Worm (Caenorhabditis elegans) whole organism, dauer: Measurements from ENCODE around the gene gst-3.

Experiments used
- unc-62 ChIP-seq: sonication (generic microtip); optimal IDR thresholded peaks from 2 replicates; lab custom pipeline; 2017; ENCODE audit warnings: missing biosample characterization, missing genetic modification reagents, missing genetic modification characterization

The gst-3 gene

DNA sequence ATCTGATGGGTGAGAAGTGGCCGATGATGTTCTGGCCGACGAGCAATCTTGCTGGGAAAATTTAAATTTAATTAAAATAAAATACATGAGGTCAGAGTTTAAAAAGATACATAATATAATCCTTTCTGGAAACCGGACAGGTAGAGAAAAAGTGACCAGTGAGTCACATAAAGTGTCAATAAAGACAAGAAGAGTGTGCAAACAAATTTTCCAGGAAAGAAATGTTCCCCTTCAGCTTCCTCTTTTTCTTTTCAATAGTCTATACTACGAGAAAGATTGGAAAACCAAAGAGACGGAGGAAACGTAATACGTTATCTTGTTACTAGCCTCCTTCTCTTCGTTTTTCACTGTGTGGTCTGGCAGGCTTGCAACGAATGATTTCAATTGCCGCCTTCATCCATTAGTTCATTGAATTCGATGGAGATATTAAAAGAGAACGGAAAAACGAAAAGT, 10.5 kb upstream of the gst-3 start, which contains the start of gene tsp-12:
Gene tsp-12, minus strand, starts transcription at position 51 of the 453 bp plus-strand sequence.
- no peak for TF ChIP-seq unc-62

DNA sequence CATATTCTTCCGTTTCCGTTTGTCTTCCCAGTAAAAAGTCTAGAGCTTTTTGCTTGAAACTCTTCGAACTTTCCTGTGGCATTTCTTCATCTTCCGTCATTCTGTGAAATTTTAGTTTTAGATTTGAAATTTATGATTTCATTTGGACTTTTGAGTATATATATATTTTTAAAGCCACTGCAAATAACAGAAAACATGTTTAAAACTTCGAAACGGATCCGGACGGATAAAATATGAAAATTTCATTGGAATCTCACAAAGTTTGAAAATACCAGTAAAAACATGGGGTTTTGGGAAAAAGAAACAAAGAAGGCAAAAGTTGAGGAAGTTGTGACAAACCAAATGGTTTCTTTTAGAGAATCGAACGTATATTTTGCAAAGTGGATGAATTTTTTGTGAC, 8.9 kb upstream of the gst-3 start, which contains the start of gene pigs-1:
Gene pigs-1, minus strand, starts transcription at position 101 of the 400 bp plus-strand sequence.
- no peak for TF ChIP-seq unc-62

DNA sequence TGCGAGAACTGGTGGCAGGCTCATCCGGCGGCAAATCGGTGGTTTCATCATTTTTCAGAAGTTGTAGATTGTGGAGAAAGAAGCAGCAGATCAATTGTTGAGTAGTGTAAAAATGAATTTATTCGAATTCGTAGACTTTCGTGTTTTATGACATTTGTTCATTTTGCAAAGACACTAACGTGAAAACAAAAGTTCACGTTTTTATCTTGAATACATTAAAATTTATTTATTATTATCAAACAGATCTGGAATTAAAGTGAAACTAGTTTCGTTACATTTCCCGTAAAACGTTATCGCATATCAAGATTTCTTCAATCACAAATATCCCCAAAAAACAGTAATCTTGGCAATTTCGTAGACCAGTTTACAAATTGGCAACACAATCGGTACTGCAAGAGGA, 6.8 kb upstream of the gst-3 start, which contains the start of gene T14G10.8:
Gene T14G10.8, minus strand, starts transcription at position 101 of the 400 bp plus-strand sequence.
- no peak for TF ChIP-seq unc-62

DNA sequence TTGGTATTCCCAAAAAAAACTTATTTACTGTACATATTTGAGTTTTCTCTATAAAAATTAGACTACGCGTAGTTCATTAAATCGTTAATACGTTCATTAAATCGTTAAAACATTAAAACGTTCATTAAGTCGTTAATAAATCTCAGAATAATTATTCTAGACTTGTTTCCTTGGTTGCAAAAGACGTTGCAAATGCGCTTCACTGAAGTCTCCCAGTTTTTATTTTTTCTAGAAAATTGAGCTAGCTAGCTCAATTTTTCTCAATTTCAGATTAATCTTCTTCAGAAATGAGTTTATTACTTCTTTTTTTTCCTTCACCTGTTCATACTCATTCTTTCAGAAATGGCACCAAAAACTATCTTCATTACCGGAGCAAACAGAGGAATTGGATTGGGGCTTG, 4.9 kb upstream of the gst-3 start:
- no peak for TF ChIP-seq unc-62

DNA sequence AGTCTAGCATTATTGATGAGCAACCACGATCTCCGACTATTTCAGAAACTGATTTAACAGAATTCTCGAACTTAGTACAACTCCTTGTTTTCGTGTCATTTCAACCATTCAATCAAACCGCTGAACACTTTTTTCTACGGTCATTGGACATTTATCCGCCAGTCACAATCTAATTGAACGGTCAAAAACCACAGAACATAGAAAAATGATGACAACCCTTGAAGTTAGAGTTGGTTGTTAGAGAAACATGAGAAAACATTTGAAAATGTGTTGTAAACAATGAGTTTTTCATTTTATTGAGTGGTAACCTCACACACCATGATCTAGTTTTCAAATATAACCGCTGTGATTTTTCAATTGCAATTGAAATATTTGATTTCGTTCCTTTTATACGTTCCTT, 4.4 kb upstream of the gst-3 start:
- no peak for TF ChIP-seq unc-62

DNA sequence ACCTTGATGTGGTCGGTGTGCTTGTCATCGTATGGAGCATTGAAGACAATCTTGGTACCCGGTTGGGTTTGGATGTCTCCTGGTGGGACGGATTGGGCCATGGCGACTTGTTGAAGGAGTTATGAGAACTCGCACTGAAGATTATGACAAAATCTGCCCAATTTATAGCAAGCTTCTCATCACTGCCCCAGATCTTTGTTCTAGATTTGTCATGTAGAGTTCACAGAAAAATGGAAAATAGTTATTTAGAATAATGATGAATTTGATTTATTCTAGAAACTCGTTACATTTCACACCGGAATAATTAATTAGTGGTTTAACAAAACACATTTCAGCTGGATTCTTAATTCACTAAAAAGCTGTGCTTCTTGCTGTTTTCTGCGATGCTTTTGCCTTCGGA, 3.6 kb upstream of the gst-3 start, which contains the start of gene msp-38:
Gene msp-38, minus strand, starts transcription at position 101 of the 400 bp plus-strand sequence.
- no peak for TF ChIP-seq unc-62

DNA sequence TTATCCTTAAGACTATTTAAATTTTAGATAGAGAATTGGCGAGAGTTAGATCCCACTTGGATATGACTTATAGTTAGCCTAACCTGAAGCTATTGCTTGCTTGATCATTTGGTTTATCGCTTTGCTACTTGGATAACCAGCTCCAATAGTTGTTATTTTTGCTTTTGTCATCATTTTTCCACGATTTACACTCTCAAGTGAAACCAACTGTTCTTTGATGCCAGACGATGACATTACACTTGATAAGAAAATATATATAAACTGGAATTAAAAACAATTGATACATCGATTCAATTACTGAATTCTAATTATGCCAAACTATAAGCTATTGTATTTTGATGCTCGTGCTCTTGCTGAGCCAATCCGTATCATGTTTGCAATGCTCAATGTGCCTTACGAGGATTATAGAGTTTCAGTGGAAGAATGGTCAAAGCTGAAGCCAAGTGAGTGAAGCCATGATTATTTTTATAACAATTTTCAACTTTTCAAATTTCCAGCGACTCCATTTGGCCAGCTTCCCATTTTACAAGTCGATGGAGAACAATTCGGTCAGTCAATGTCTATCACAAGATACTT, 2.0 kb upstream of the gst-3 start, which contains the start of the genes gst-2, gst-4 and dhs-12:
Gene gst-2, minus strand, starts transcription at position 132 of the 576 bp plus-strand sequence.
Gene gst-4, plus strand, starts transcription at position 296 of the 576 bp plus-strand sequence.
Gene dhs-12, plus strand, starts transcription at position 526 of the 576 bp plus-strand sequence.
- TF ChIP-seq unc-62, result no peak

DNA sequence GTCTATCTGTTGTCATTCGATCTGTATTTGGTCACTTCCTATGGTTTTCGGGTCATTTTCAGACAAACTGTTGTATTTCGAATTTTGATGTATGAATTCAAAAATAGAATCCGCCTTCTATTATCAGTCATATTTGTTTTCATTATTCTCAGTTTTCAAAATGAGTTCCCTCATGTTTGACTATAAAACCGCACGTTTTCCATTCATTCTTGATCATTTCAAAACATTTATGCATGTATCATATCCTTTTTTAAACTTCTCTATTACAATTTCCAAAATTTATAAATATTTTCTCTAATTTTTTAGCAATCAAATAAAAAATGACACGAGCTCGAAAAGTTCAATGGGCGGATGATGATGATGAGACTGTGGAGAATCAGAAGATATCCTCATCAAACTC, 2.2 kb downstream of the gst-3 start, which contains the start of gene K08F4.12:
Gene K08F4.12, plus strand, starts transcription at position 301 of the 400 bp plus-strand sequence.
- TF ChIP-seq unc-62, result no peak

DNA sequence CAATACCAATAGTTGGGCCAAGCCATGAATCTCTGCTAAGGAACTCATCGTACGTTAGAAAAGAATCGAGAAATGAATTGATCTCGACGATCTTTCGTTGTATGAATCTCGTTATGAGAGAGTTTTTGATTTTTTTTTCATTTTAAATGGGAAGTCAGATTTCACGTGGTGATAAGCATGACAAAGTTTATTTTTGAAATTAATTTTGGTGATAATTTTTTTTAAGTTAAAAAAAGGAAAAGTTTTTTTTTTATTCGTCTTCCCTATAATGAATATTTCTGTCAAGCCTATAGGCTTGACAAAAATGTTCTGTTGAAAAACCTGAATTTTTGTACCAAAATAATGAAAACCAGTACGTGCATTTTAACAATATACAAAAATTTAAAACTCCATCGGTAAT, 4.2 kb downstream of the gst-3 start, which contains the start of gene K08F4.5:
Gene K08F4.5, minus strand, starts transcription at position 101 of the 400 bp plus-strand sequence.
- no peak for TF ChIP-seq unc-62

DNA sequence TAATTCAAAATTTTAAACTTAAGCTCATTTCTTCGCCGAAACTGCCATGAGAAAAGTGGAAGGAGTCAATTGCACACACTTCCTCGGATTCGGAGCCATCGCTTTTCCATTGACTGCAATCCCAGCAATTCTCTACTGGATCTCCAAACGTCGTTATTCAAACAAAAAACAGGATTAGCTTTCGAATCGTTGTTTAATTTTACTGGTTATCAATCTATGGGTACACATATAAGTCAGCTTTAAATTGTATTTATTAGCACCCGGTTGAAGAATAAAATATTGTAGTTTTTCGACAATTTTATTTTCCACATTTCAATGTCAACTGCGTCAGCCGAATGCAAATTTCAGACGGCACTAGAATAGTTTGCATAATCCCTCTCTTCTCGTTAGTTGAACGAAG, 10.1 kb downstream of the gst-3 start, which contains the start of gene glt-3:
Gene glt-3, plus strand, starts transcription at position 301 of the 400 bp plus-strand sequence.
- no peak for TF ChIP-seq unc-62

DNA sequence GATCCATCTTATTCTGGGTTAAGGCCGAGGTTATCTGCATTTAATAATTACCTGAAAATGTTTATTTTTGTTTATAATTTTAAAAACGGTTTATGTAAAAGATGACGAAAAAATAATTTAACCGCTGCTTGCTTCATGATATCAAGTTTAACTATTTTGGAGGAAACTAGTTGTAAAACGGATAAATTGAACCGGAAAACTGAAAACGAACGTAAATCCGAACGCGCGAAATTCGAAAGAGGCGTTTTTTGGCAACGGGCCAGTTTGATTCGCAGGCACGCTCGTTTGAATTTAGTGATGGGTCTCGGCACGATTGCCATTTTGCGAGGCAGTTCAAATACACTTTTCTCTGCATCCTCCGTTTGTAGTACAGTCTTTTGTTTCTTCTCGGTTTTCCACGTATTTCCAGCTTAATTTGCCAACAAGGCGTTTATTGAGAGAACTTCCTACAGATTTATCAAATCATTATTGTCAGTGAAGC, 11.1 kb downstream of the gst-3 start, which contains the start of the genes gtbp-1 and K08F4.3:
Gene gtbp-1, minus strand, starts transcription at position 51 of the 481 bp plus-strand sequence.
Gene K08F4.3, plus strand, starts transcription at position 352 of the 481 bp plus-strand sequence.
- no peak for TF ChIP-seq unc-62

DNA sequence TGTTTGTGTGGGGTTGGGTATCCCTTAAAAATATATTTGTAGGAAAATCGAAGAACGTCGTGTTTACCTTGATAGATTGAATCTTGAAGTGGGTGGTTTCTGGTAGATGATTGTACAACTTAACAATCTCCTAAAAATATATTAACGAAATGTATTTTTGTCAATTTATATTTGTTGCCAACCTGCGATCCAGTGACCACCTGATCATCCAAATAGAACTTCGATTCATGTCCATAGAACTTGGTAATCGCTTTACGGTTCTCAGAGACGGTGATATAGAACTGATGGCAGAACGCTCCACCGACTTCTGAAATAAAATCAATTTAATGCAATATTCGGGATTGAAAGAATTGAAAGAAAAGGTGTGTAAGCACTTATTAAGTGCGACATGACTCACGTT, 11.6 kb downstream of the gst-3 start:
- no peak for TF ChIP-seq unc-62

DNA sequence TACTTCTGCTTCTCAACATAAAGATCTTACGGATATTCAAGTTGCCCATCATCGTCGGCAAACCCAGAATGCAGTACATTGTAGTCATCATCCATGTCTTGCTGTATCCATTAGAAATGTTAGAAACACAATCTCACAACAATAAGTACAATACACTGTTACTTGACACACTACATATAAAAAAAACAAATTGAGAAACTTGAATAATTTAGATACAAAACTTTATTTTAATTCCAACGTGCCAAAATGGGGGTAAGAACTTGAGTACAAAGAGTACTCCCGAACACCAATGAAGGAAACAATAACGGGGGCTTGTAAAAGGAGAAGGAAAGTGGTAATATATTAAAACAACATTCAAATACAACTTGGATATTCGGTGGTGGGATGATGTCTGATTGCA, 13.5 kb downstream of the gst-3 start, which contains the start of gene ctf-18:
Gene ctf-18, minus strand, starts transcription at position 101 of the 400 bp plus-strand sequence.
- no peak for TF ChIP-seq unc-62

DNA sequence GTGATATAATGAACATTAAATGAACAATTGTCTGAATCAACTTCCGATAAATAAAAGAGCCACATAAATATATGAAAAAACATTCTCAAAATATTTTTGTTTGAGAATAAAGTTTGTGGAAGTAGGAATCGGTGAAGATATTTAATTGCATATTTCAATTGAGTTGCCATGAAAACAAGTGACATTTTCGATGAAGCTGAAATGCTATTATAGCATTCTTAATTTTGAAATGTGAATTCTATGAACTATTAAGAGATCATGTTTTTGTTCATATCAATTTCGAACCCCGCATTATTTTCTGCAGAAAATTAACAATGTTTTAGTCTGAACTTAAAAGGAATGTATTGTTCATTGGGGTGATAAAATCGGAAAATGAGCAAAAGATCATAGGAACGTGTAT, 17.8 kb downstream of the gst-3 start, which contains the start of gene irld-21:
Gene irld-21, minus strand, starts transcription at position 101 of the 400 bp plus-strand sequence.
- TF ChIP-seq unc-62, result no peak

DNA sequence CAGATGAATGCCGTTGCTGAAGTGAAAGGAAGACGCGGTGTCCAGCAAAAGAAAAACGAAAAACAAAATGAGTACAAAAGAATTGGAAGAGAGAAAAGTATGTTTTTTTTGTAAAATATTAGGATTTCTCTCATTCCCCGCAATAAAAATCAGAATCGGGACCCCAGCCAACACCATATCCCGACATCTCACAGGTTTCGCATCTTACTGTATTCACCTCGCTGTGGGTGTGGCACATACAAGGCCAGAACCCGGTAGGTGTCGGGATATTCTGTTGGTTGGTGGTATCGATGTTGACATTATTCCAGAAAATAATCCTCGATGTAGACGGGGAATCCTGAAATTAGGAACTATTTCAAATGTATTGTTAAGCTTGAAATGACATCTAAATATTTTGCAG, 23.3 kb downstream of the gst-3 start:
- no peak for TF ChIP-seq unc-62

DNA sequence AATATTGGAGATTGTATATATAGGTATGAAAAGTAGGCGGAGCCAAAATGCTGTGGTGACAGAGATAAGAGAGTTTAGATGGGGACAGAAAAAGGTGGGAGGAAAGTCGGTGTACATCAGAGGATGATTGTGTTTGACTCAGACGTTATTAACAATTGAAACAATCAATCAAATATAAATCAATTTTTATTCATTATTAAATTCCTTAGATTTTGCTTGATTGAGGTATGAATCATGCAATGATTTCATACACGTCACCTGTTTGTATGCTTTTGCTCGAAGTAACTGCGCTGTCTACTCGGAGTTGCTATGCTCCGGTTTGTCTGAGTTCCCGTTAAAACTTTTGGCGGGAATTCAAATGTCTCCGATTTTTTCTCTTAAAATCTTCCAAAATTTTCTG, 24.9 kb downstream of the gst-3 start, which contains the start of gene C04G2.10:
Gene C04G2.10, plus strand, starts transcription at position 301 of the 400 bp plus-strand sequence.
- TF ChIP-seq unc-62, result no peak

DNA sequence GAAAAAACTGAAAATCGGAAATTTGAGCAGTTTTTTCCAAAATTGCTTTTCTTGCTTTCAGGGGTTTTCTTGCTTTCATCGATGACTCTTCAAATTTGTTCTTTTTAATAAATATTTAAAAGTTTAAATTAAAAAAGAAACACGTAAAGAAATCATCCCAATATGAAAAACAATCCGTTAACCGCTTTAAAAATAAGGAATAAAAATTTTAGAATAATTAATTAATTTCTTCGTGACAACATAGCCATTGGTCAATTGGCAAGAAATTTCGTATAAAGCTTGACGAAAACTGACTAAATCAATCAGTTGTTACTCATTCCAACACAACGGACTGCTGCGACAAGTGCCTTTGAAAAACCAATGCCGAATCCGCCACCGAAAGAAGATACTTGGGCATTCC, 27.5 kb downstream of the gst-3 start, which contains the start of gene nsph-3.2:
Gene nsph-3.2, plus strand, starts transcription at position 301 of the 400 bp plus-strand sequence.
- TF ChIP-seq unc-62, result no peak
